Worm (Caenorhabditis elegans) whole organism, L3 larva: ENCODE measurements around the gene ZK666.12.

ENCODE experiments used
- R02D3.7 ChIP-seq: fragments of 150-350 bp; optimal IDR thresholded peaks from 2 replicates; lab custom pipeline; 2014; ENCODE audit warnings: missing biosample characterization, missing genetic modification characterization
- aly-2 ChIP-seq: fragments of 150-350 bp; optimal IDR thresholded peaks from 2 replicates; lab custom pipeline; 2014; ENCODE audit warnings: missing biosample characterization, missing genetic modification characterization
- ama-1 ChIP-seq: fragments of 150-350 bp; optimal IDR thresholded peaks from 2 replicates; lab custom pipeline; 2018
- ceh-9 ChIP-seq: sonication (generic microtip); optimal IDR thresholded peaks from 2 replicates; lab custom pipeline; 2018; ENCODE audit warnings: missing biosample characterization, missing genetic modification characterization
- daf-12 ChIP-seq: fragments of 150-350 bp; optimal IDR thresholded peaks from 2 replicates; lab custom pipeline; 2014; ENCODE audit warnings: missing biosample characterization, missing genetic modification reagents, missing genetic modification characterization
- egl-27 ChIP-seq: sonication (generic microtip); optimal IDR thresholded peaks from 4 replicates; lab custom pipeline; 2017; ENCODE audit warnings: missing biosample characterization, missing genetic modification reagents, missing genetic modification characterization
- egl-5 ChIP-seq: fragments of 150-350 bp; optimal IDR thresholded peaks from 2 replicates; lab custom pipeline; 2017; ENCODE audit warnings: missing biosample characterization, missing genetic modification reagents, missing genetic modification characterization, inconsistent platforms
- elt-1 ChIP-seq: fragments of 150-350 bp; optimal IDR thresholded peaks from 2 replicates; lab custom pipeline; 2014; ENCODE audit warnings: missing biosample characterization, missing genetic modification characterization
- elt-2 ChIP-seq: sonication (generic microtip); optimal IDR thresholded peaks from 2 replicates; lab custom pipeline; 2016; ENCODE audit warnings: missing genetic modification reagents, mild to moderate bottlenecking, missing genetic modification characterization, missing compliant biosample characterization
- elt-3 ChIP-seq, 3 experiments: fragments of 150-350 bp in 1 of 3; sonication (generic microtip) in 2 of 3; optimal IDR thresholded peaks; 2 replicates in 2 of 3; 4 replicates in 1 of 3; lab custom pipeline; 2014 to 2017; ENCODE audit warnings: missing biosample characterization in 3 of 3, missing genetic modification characterization in 3 of 3
- eor-1 ChIP-seq, 2 experiments: fragments of 150-350 bp; optimal IDR thresholded peaks; 2 replicates each; lab custom pipeline; 2014 to 2018; ENCODE audit warnings: missing biosample characterization in 2 of 2, missing genetic modification characterization in 2 of 2
- fkh-10 ChIP-seq: sonication (generic microtip); optimal IDR thresholded peaks from 2 replicates; lab custom pipeline; 2017; ENCODE audit warnings: missing biosample characterization, missing genetic modification reagents, missing genetic modification characterization
- fos-1 ChIP-seq: fragments of 150-350 bp; optimal IDR thresholded peaks from 2 replicates; lab custom pipeline; 2014; ENCODE audit warnings: missing biosample characterization, missing genetic modification characterization
- hmg-11 ChIP-seq: sonication (generic microtip); optimal IDR thresholded peaks from 2 replicates; lab custom pipeline; 2016; ENCODE audit warnings: missing genetic modification characterization, missing compliant biosample characterization
- jun-1 ChIP-seq: fragments of 150-350 bp; optimal IDR thresholded peaks from 2 replicates; lab custom pipeline; 2014; ENCODE audit warnings: missing biosample characterization, missing genetic modification reagents, missing genetic modification characterization
- lin-15B ChIP-seq: fragments of 150-350 bp; optimal IDR thresholded peaks from 2 replicates; lab custom pipeline; 2014; ENCODE audit warnings: missing biosample characterization, missing genetic modification characterization
- lin-39 ChIP-seq: fragments of 150-350 bp; optimal IDR thresholded peaks from 2 replicates; lab custom pipeline; 2018; ENCODE audit warnings: missing biosample characterization, missing genetic modification reagents, missing genetic modification characterization
- lsy-12 ChIP-seq: sonication (generic microtip); optimal IDR thresholded peaks from 2 replicates; lab custom pipeline; 2016; ENCODE audit warnings: mild to moderate bottlenecking, missing genetic modification characterization, missing compliant biosample characterization
- mdl-1 ChIP-seq: fragments of 150-350 bp; optimal IDR thresholded peaks from 2 replicates; lab custom pipeline; 2014; ENCODE audit warnings: missing biosample characterization, missing genetic modification characterization
- nfya-1 ChIP-seq: sonication (generic microtip); optimal IDR thresholded peaks from 2 replicates; lab custom pipeline; 2017; ENCODE audit warnings: missing genetic modification characterization, mild to moderate bottlenecking, missing compliant biosample characterization, antibody characterized with exemption, moderate library complexity; ENCODE audit not compliant: insufficient read depth
- nhr-11 ChIP-seq: fragments of 150-350 bp; optimal IDR thresholded peaks from 2 replicates; lab custom pipeline; 2014; ENCODE audit warnings: missing biosample characterization, missing genetic modification characterization
- nhr-12 ChIP-seq: fragments of 150-350 bp; optimal IDR thresholded peaks from 2 replicates; lab custom pipeline; 2014; ENCODE audit warnings: missing biosample characterization, missing genetic modification characterization
- nhr-23 ChIP-seq: fragments of 150-350 bp; optimal IDR thresholded peaks from 2 replicates; lab custom pipeline; 2014; ENCODE audit warnings: missing biosample characterization, missing genetic modification reagents, missing genetic modification characterization
- nhr-237 ChIP-seq: fragments of 150-350 bp; optimal IDR thresholded peaks from 2 replicates; lab custom pipeline; 2014; ENCODE audit warnings: missing biosample characterization, missing genetic modification characterization
- nhr-25 ChIP-seq: sonication (generic microtip); optimal IDR thresholded peaks from 2 replicates; lab custom pipeline; 2017; ENCODE audit warnings: missing biosample characterization, missing genetic modification characterization
- nhr-43 ChIP-seq: sonication (generic microtip); optimal IDR thresholded peaks from 2 replicates; lab custom pipeline; 2016; ENCODE audit warnings: mild to moderate bottlenecking, missing genetic modification characterization, missing compliant biosample characterization; ENCODE audit not compliant: poor library complexity, severe bottlenecking
- nhr-76 ChIP-seq: fragments of 150-350 bp; sonication (generic microtip); optimal IDR thresholded peaks from 5 replicates; lab custom pipeline; 2014; ENCODE audit warnings: missing biosample characterization, missing genetic modification characterization
- nhr-77 ChIP-seq: fragments of 150-350 bp; optimal IDR thresholded peaks from 2 replicates; lab custom pipeline; 2014; ENCODE audit warnings: missing biosample characterization, missing genetic modification characterization
- pha-4 ChIP-seq: fragments of 150-350 bp; optimal IDR thresholded peaks from 2 replicates; lab custom pipeline; 2014; ENCODE audit warnings: missing biosample characterization, missing genetic modification reagents, missing genetic modification characterization
- pqm-1 ChIP-seq: fragments of 150-350 bp; optimal IDR thresholded peaks from 2 replicates; lab custom pipeline; 2017; ENCODE audit warnings: missing biosample characterization, missing genetic modification characterization, inconsistent platforms
- sea-2 ChIP-seq: fragments of 150-350 bp; sonication (generic microtip); optimal IDR thresholded peaks from 4 replicates; lab custom pipeline; 2014; ENCODE audit warnings: missing biosample characterization, missing genetic modification reagents, missing genetic modification characterization
- skn-1 ChIP-seq: fragments of 150-350 bp; optimal IDR thresholded peaks from 2 replicates; lab custom pipeline; 2014; ENCODE audit warnings: missing biosample characterization, missing genetic modification characterization
- snpc-4 ChIP-seq: fragments of 150-350 bp; optimal IDR thresholded peaks from 2 replicates; lab custom pipeline; 2014; ENCODE audit warnings: missing biosample characterization, missing genetic modification characterization
- tbx-2 ChIP-seq: sonication (generic microtip); optimal IDR thresholded peaks from 2 replicates; lab custom pipeline; 2016; ENCODE audit warnings: mild to moderate bottlenecking, missing genetic modification characterization, missing compliant biosample characterization
- unc-39 ChIP-seq: sonication (generic microtip); optimal IDR thresholded peaks from 4 replicates; lab custom pipeline; 2017; ENCODE audit warnings: missing biosample characterization, missing genetic modification characterization
- ztf-11 ChIP-seq: fragments of 150-350 bp; optimal IDR thresholded peaks from 2 replicates; lab custom pipeline; 2014; ENCODE audit warnings: missing biosample characterization, missing genetic modification characterization

Gene ZK666.12

ce11 chrII:10495912-10496311 is at the start of gene ZK666.12:
TSS of gene ZK666.12 (plus strand) at chrII:10496212.
- TF ChIP-seq nhr-237 (tag; lab: Kevin White, UChicago) (no peak), skn-1 (tag; lab: Kevin White, UChicago) (no peak), lsy-12 (tag; lab: Kevin White, UChicago) (no peak), lin-39 (tag; lab: Kevin White, UChicago) (no peak), nhr-76 (tag; lab: Kevin White, UChicago) (no peak), elt-3 (tag; optimal IDR thresholded peaks at IDR 0.05; lab: Kevin White, UChicago) (no peak), nhr-77 (tag; lab: Kevin White, UChicago) (no peak), lin-15B (no peak)

ce11 chrII:10446300-10446699 is 49.7 kb upstream of the ZK666.12 start:
- TF ChIP-seq elt-1 (tag; lab: Kevin White, UChicago) (peak; percentile 48), fos-1 (no peak), snpc-4 (peak; percentile 12), lsy-12 (tag; lab: Kevin White, UChicago) (no peak), daf-12 (tag; lab: Kevin White, UChicago) (no peak), nfya-1 (tag; lab: Kevin White, UChicago) (peak; percentile 15), unc-39 (tag; lab: Kevin White, UChicago) (no peak), pha-4 (tag; lab: Kevin White, UChicago) (peak; percentile 8), elt-2 (peak; percentile 68), nhr-43 (tag; lab: Kevin White, UChicago) (peak; percentile 10), eor-1 (tag; optimal IDR thresholded peaks at IDR 0.05; lab: Kevin White, UChicago) (no peak), pqm-1 (tag; lab: Kevin White, UChicago) (peak; percentile 58), nhr-23 (tag; lab: Kevin White, UChicago) (peak; percentile 26), egl-27 (tag; lab: Kevin White, UChicago) (no peak), ama-1 (lab: Kevin White, UChicago) (no peak), hmg-11 (tag; lab: Kevin White, UChicago) (no peak), fkh-10 (GFP tag; lab: Kevin White, UChicago) (no peak), jun-1 (peak; percentile 43), ceh-9 (no peak)

ce11 chrII:10446814-10447213 is 49.2 kb upstream of the ZK666.12 start:
- no peak for TF ChIP-seq ceh-9
- no peak for TF ChIP-seq tbx-2 (tag; lab: Kevin White, UChicago)
- no peak for TF ChIP-seq pqm-1 (tag; lab: Kevin White, UChicago)
- no peak for TF ChIP-seq lsy-12 (tag; lab: Kevin White, UChicago)
- no peak for TF ChIP-seq egl-5
- TF ChIP-seq nhr-12 (tag; lab: Kevin White, UChicago), result no peak
- peak; percentile 75 for TF ChIP-seq pha-4 (tag; lab: Kevin White, UChicago)

ce11 chrII:10447348-10448316 is 48.4 kb upstream of the ZK666.12 start, which contains the start of gene ZK673.2:
TSS of gene ZK673.2 (plus strand) at chrII:10448266.
- peak; percentile 40 for TF ChIP-seq pha-4 (tag; lab: Kevin White, UChicago)
- peak; percentile 29 for TF ChIP-seq jun-1
- TF ChIP-seq sea-2 (GFP tag; lab: Kevin White, UChicago), result no peak
- peak; percentile 10 for TF ChIP-seq nhr-11 (tag; lab: Kevin White, UChicago)
- TF ChIP-seq nhr-25 (tag; lab: Kevin White, UChicago), result peak; percentile 75
- no peak for TF ChIP-seq egl-27 (tag; lab: Kevin White, UChicago)
- TF ChIP-seq nhr-76 (tag; lab: Kevin White, UChicago), result no peak
- peak; percentile 27 for TF ChIP-seq elt-1 (tag; lab: Kevin White, UChicago)
- TF ChIP-seq nfya-1 (tag; lab: Kevin White, UChicago), result peak; percentile 28
- TF ChIP-seq elt-2, result peak; percentile 95
- TF ChIP-seq lsy-12 (tag; lab: Kevin White, UChicago), result peak; percentile 18
- TF ChIP-seq nhr-23 (tag; lab: Kevin White, UChicago), result peak; percentile 54
- TF ChIP-seq ceh-9, result no peak
- TF ChIP-seq fos-1, result no peak
- TF ChIP-seq snpc-4, result no peak
- TF ChIP-seq aly-2, result no peak
- TF ChIP-seq ama-1 (lab: Kevin White, UChicago), result peak; percentile 91
- no peak for TF ChIP-seq ztf-11 (tag; lab: Kevin White, UChicago)
- peak; percentile 95 for TF ChIP-seq pqm-1 (tag; lab: Kevin White, UChicago)
- TF ChIP-seq nhr-43 (tag; lab: Kevin White, UChicago), result peak; percentile 71
- TF ChIP-seq mdl-1 (tag; lab: Kevin White, UChicago), result peak; percentile 39
- peak; percentile 19 to 56 (median 50) for TF ChIP-seq elt-3 (tag; optimal IDR thresholded peaks at IDR 0.05; lab: Kevin White, UChicago)
- TF ChIP-seq R02D3.7 (tag; lab: Kevin White, UChicago), result no peak
- TF ChIP-seq, all 47 proteins: peak for 14
